Worm (Caenorhabditis elegans): ENCODE results near the gene F56C9.3.
A peak's percentile ranks its signal among the peaks of the same experiment; 100 is the strongest.

F56C9.3 gene

ce11 chrIII:7339138-7339537 is 28.0 kb downstream of the F56C9.3 start:
- TF ChIP-seq ceh-90 (tag; optimal IDR thresholded peaks at IDR 0.05) (no peak), pqm-1 (tag; optimal IDR thresholded peaks at IDR 0.05) (no peak), dpl-1 (GFP tag; optimal IDR thresholded peaks at IDR 0.05) (no peak), ets-5 (GFP tag; IDR thresholded peaks at IDR 0.05) (no peak), nhr-19 (GFP tag; conservative IDR thresholded peaks at IDR 0.05) (no peak), elt-2 (tag; optimal IDR thresholded peaks at IDR 0.05) (no peak), unc-30 (tag; optimal IDR thresholded peaks at IDR 0.05) (no peak), elt-3 (tag; optimal IDR thresholded peaks at IDR 0.05) (no peak), ama-1 (optimal IDR thresholded peaks at IDR 0.05) (no peak), egl-13 (tag; optimal IDR thresholded peaks at IDR 0.05) (no peak), hlh-4 (tag; optimal IDR thresholded peaks at IDR 0.05) (no peak), nhr-11 (tag; optimal IDR thresholded peaks at IDR 0.05) (no peak), ztf-4 (tag; optimal IDR thresholded peaks at IDR 0.05) (no peak)

- TF ChIP-seq ztf-4 (tag; optimal IDR thresholded peaks at IDR 0.05): no peak
- TF ChIP-seq efl-1 (optimal IDR thresholded peaks at IDR 0.05): no peak
- TF ChIP-seq efl-1 (GFP tag; optimal IDR thresholded peaks at IDR 0.05 in 1 of 2): peak in 1 of 2 experiments; percentile 62
Observed at ce11 chrIII:7343389-7343788, 32.3 kb downstream of the F56C9.3 start, which contains the start of gene F08F8.6. Gene F08F8.6 (plus strand): TSS chrIII:7343689.

- no peak for TF ChIP-seq pax-3 (tag; optimal IDR thresholded peaks at IDR 0.05)
Observed at ce11 chrIII:7347049-7347448, 36.0 kb downstream of the F56C9.3 start, which contains the start of gene F08F8.7. Gene F08F8.7 (minus strand): TSS chrIII:7347149.

- TF ChIP-seq swsn-7 (tag; optimal IDR thresholded peaks at IDR 0.05) (no peak), lir-3 (tag; optimal IDR thresholded peaks at IDR 0.05; ENCODE audit: poor library complexity) (no peak), tbx-2 (tag; optimal IDR thresholded peaks at IDR 0.05) (no peak), grh-1 (GFP tag; IDR thresholded peaks at IDR 0.05) (no peak), ets-5 (GFP tag; IDR thresholded peaks at IDR 0.05) (no peak), jun-1 (tag; optimal IDR thresholded peaks at IDR 0.05) (no peak), nhr-11 (tag; optimal IDR thresholded peaks at IDR 0.05) (no peak)
Observed at ce11 chrIII:7349075-7349474, 38.0 kb downstream of the F56C9.3 start, which contains the start of gene gos-28. Gene gos-28 (minus strand): TSS chrIII:7349175.

ce11 chrIII:7353871-7354270 is 42.8 kb downstream of the F56C9.3 start, which contains the start of gene F08F8.9:
Gene F08F8.9 (minus strand): TSS chrIII:7353971.
- TF ChIP-seq skn-1 (tag; optimal IDR thresholded peaks at IDR 0.05) (no peak), hlh-4 (tag; optimal IDR thresholded peaks at IDR 0.05) (no peak), ceh-8 (GFP tag; optimal IDR thresholded peaks at IDR 0.05) (no peak), lin-35 (GFP tag; optimal IDR thresholded peaks at IDR 0.05) (peak in 1 of 2 experiments; percentile 1), F16B12.6 (tag; optimal IDR thresholded peaks at IDR 0.05) (peak; percentile 45), zip-4 (GFP tag; optimal IDR thresholded peaks at IDR 0.05) (no peak), efl-3 (GFP tag; optimal IDR thresholded peaks at IDR 0.05) (no peak), xbp-1 (tag; optimal IDR thresholded peaks at IDR 0.05) (no peak), lsy-2 (tag; optimal IDR thresholded peaks at IDR 0.05) (no peak), fos-1 (tag; optimal IDR thresholded peaks at IDR 0.05) (no peak), nhr-19 (GFP tag; conservative IDR thresholded peaks at IDR 0.05) (no peak), unc-130 (tag; optimal IDR thresholded peaks at IDR 0.05) (no peak), ztf-11 (tag; optimal IDR thresholded peaks at IDR 0.05) (no peak), nhr-28 (tag; optimal IDR thresholded peaks at IDR 0.05) (no peak), vab-15 (tag; optimal IDR thresholded peaks at IDR 0.05) (no peak), ztf-4 (tag; optimal IDR thresholded peaks at IDR 0.05) (no peak), hpl-2 (GFP tag; optimal IDR thresholded peaks at IDR 0.05) (no peak)

Measured in whole organism, L1 larva.